Worm (Caenorhabditis elegans) whole organism, L1 larva: ENCODE measurements around the gene hsd-2.

Experiments used
- C34B4.2 ChIP-seq: sonication (generic microtip); optimal IDR thresholded peaks from 2 replicates; lab custom pipeline; 2017; ENCODE audit warnings: mild to moderate bottlenecking, missing genetic modification characterization, missing compliant biosample characterization
- Y116A8C.19 ChIP-seq: sonication (generic microtip); optimal IDR thresholded peaks from 2 replicates; lab custom pipeline; 2016; ENCODE audit warnings: missing compliant biosample characterization, missing genetic modification characterization, borderline replicate concordance
- aly-2 ChIP-seq: fragments of 150-350 bp; optimal IDR thresholded peaks from 2 replicates; lab custom pipeline; 2014; ENCODE audit warnings: missing biosample characterization, missing genetic modification characterization
- ceh-82 ChIP-seq, 3 experiments: fragments of 150-350 bp in 1 of 3; sonication (generic microtip) in 2 of 3; optimal IDR thresholded peaks; 2 replicates each; lab custom pipeline; 2014 to 2017; ENCODE audit warnings: missing biosample characterization in 3 of 3, missing genetic modification characterization in 3 of 3
- ceh-88 ChIP-seq: fragments of 200-800 bp; sonication (Bioruptor generic); IDR thresholded peaks from 2 replicates; pipeline ENCODE4 v1.3.6; 2022; ENCODE audit warnings: missing genetic modification characterization, missing compliant biosample characterization
- ceh-90 ChIP-seq: sonication (generic microtip); optimal IDR thresholded peaks from 2 replicates; lab custom pipeline; 2016; ENCODE audit warnings: missing genetic modification characterization, missing compliant biosample characterization
- dpl-1 ChIP-seq, 3 experiments: fragments of 150-350 bp in 2 of 3; sonication (generic microtip) in 1 of 3; optimal IDR thresholded peaks; 2 replicates each; lab custom pipeline; 2014 to 2017; ENCODE audit warnings: missing biosample characterization in 3 of 3, missing genetic modification characterization in 3 of 3, missing genetic modification reagents in 3 of 3
- dsc-1 ChIP-seq: sonication (generic microtip); optimal IDR thresholded peaks from 2 replicates; lab custom pipeline; 2016; ENCODE audit warnings: mild to moderate bottlenecking, missing genetic modification characterization, missing compliant biosample characterization
- efl-3 ChIP-seq: fragments of 200-800 bp; sonication (Bioruptor generic); optimal IDR thresholded peaks from 2 replicates; lab custom pipeline; 2018; ENCODE audit warnings: mild to moderate bottlenecking, missing genetic modification characterization, missing compliant biosample characterization
- egl-13 ChIP-seq: sonication (generic microtip); optimal IDR thresholded peaks from 2 replicates; lab custom pipeline; 2016; ENCODE audit warnings: missing genotype, missing genetic modification reagents, missing genetic modification characterization, missing compliant biosample characterization
- egl-27 ChIP-seq, 2 experiments: fragments of 150-350 bp in 1 of 2; sonication (generic microtip); optimal IDR thresholded peaks; 3 replicates each; lab custom pipeline; 2017 to 2018; ENCODE audit warnings: missing biosample characterization in 2 of 2, missing genetic modification characterization in 2 of 2, missing genetic modification reagents in 2 of 2
- elt-2 ChIP-seq: sonication (generic microtip); optimal IDR thresholded peaks from 2 replicates; lab custom pipeline; 2016; ENCODE audit warnings: missing genetic modification characterization, mild to moderate bottlenecking, inconsistent platforms, missing compliant biosample characterization, missing genetic modification reagents
- fkh-8 ChIP-seq: sonication (generic microtip); optimal IDR thresholded peaks from 2 replicates; lab custom pipeline; 2016; ENCODE audit warnings: mild to moderate bottlenecking, missing genetic modification characterization, missing compliant biosample characterization
- grh-1 ChIP-seq: fragments of 200-800 bp; sonication (Bioruptor generic); IDR thresholded peaks from 2 replicates; pipeline ENCODE4 v1.3.6; 2022; ENCODE audit warnings: missing genetic modification reagents, missing genetic modification characterization, missing compliant biosample characterization
- hlh-4 ChIP-seq: sonication (generic microtip); optimal IDR thresholded peaks from 2 replicates; lab custom pipeline; 2016; ENCODE audit warnings: mild to moderate bottlenecking, missing genetic modification characterization, missing compliant biosample characterization
- isw-1 ChIP-seq: fragments of 200-800 bp; sonication (Bioruptor generic); IDR thresholded peaks from 2 replicates; pipeline ENCODE4 v1.3.6; 2022; ENCODE audit warnings: missing genetic modification characterization, missing compliant biosample characterization
- lin-13 ChIP-seq: fragments of 150-350 bp; optimal IDR thresholded peaks from 2 replicates; lab custom pipeline; 2014; ENCODE audit warnings: missing biosample characterization, missing genetic modification reagents, missing genetic modification characterization
- lin-39 ChIP-seq: fragments of 150-350 bp; optimal IDR thresholded peaks from 2 replicates; lab custom pipeline; 2014; ENCODE audit warnings: missing biosample characterization, missing genetic modification reagents, missing genetic modification characterization
- lir-3 ChIP-seq: sonication (generic microtip); optimal IDR thresholded peaks from 2 replicates; lab custom pipeline; 2016; ENCODE audit warnings: mild to moderate bottlenecking, missing genetic modification characterization, moderate library complexity, missing compliant biosample characterization; ENCODE audit not compliant: poor library complexity
- mab-9 ChIP-seq: fragments of 200-800 bp; sonication (Bioruptor generic); IDR thresholded peaks from 2 replicates; pipeline ENCODE4 v1.3.6; 2022; ENCODE audit warnings: missing genetic modification reagents, missing genetic modification characterization, missing compliant biosample characterization
- mdl-1 ChIP-seq, 2 experiments: fragments of 150-350 bp; optimal IDR thresholded peaks; 2 replicates each; lab custom pipeline; 2014 to 2017; ENCODE audit warnings: missing biosample characterization in 2 of 2, missing genetic modification characterization in 2 of 2, inconsistent platforms in 1 of 2
- mef-2 ChIP-seq: fragments of 150-350 bp; optimal IDR thresholded peaks from 2 replicates; lab custom pipeline; 2014; ENCODE audit warnings: missing biosample characterization, missing genetic modification characterization
- mep-1 ChIP-seq: fragments of 150-350 bp; optimal IDR thresholded peaks from 2 replicates; lab custom pipeline; 2014; ENCODE audit warnings: missing biosample characterization, missing genetic modification characterization
- nhr-19 ChIP-seq: fragments of 200-800 bp; sonication (Bioruptor generic); conservative IDR thresholded peaks from 2 replicates; pipeline ENCODE4 v1.3.6; 2022; ENCODE audit warnings: missing genetic modification characterization, missing compliant biosample characterization
- nhr-28 ChIP-seq: fragments of 150-350 bp; optimal IDR thresholded peaks from 2 replicates; lab custom pipeline; 2014; ENCODE audit warnings: missing biosample characterization, missing genetic modification characterization
- nhr-47 ChIP-seq: sonication (generic microtip); optimal IDR thresholded peaks from 2 replicates; lab custom pipeline; 2016; ENCODE audit warnings: mild to moderate bottlenecking, missing genetic modification characterization, moderate library complexity, missing compliant biosample characterization
- nhr-71 ChIP-seq: sonication (generic microtip); optimal IDR thresholded peaks from 2 replicates; lab custom pipeline; 2016; ENCODE audit warnings: mild to moderate bottlenecking, missing genetic modification characterization, moderate library complexity, missing compliant biosample characterization
- nhr-76 ChIP-seq: sonication (generic microtip); optimal IDR thresholded peaks from 2 replicates; lab custom pipeline; 2017; ENCODE audit warnings: missing biosample characterization, missing genetic modification characterization
- nhr-77 ChIP-seq: fragments of 150-350 bp; optimal IDR thresholded peaks from 2 replicates; lab custom pipeline; 2014; ENCODE audit warnings: missing biosample characterization, missing genetic modification characterization
- nhr-84 ChIP-seq: sonication (generic microtip); optimal IDR thresholded peaks from 2 replicates; lab custom pipeline; 2017; ENCODE audit warnings: missing biosample characterization, missing genetic modification characterization
- nhr-90 ChIP-seq: sonication (generic microtip); optimal IDR thresholded peaks from 2 replicates; lab custom pipeline; 2016; ENCODE audit warnings: mild to moderate bottlenecking, missing genetic modification characterization, missing compliant biosample characterization; ENCODE audit not compliant: poor library complexity
- pag-3 ChIP-seq: sonication (generic microtip); optimal IDR thresholded peaks from 2 replicates; lab custom pipeline; 2017; ENCODE audit warnings: missing genetic modification characterization, mild to moderate bottlenecking, missing compliant biosample characterization, antibody characterized with exemption, borderline replicate concordance; ENCODE audit not compliant: insufficient read depth
- pqm-1 ChIP-seq: sonication (generic microtip); optimal IDR thresholded peaks from 3 replicates; lab custom pipeline; 2017; ENCODE audit warnings: missing biosample characterization, missing genetic modification characterization
- rnt-1 ChIP-seq: sonication (generic microtip); optimal IDR thresholded peaks from 2 replicates; lab custom pipeline; 2016; ENCODE audit warnings: mild to moderate bottlenecking, missing genetic modification characterization, moderate library complexity, missing compliant biosample characterization
- skn-1 ChIP-seq: fragments of 150-350 bp; optimal IDR thresholded peaks from 2 replicates; lab custom pipeline; 2014; ENCODE audit warnings: missing biosample characterization, missing genetic modification characterization
- snu-23 ChIP-seq: sonication (generic microtip); optimal IDR thresholded peaks from 2 replicates; lab custom pipeline; 2016; ENCODE audit warnings: missing genetic modification characterization, missing compliant biosample characterization
- sptf-1 ChIP-seq: fragments of 150-350 bp; optimal IDR thresholded peaks from 2 replicates; lab custom pipeline; 2014; ENCODE audit warnings: missing biosample characterization, missing genetic modification characterization
- unc-130 ChIP-seq: fragments of 150-350 bp; optimal IDR thresholded peaks from 2 replicates; lab custom pipeline; 2017; ENCODE audit warnings: missing biosample characterization, missing genetic modification characterization, inconsistent platforms
- unc-30 ChIP-seq: sonication (generic microtip); optimal IDR thresholded peaks from 2 replicates; lab custom pipeline; 2017; ENCODE audit warnings: missing biosample characterization, missing genetic modification characterization
- zag-1 ChIP-seq: fragments of 150-350 bp; optimal IDR thresholded peaks from 2 replicates; lab custom pipeline; 2014; ENCODE audit warnings: missing biosample characterization, missing genetic modification characterization
- ztf-11 ChIP-seq, 2 experiments: sonication (generic microtip); optimal IDR thresholded peaks; 2 replicates each; lab custom pipeline; 2016 to 2017; ENCODE audit warnings: missing genetic modification characterization in 2 of 2, missing biosample characterization in 1 of 2, missing compliant biosample characterization in 1 of 2
- ztf-4 ChIP-seq: fragments of 150-350 bp; optimal IDR thresholded peaks from 2 replicates; lab custom pipeline; 2014; ENCODE audit warnings: missing biosample characterization, missing genetic modification characterization

The hsd-2 gene

DNA sequence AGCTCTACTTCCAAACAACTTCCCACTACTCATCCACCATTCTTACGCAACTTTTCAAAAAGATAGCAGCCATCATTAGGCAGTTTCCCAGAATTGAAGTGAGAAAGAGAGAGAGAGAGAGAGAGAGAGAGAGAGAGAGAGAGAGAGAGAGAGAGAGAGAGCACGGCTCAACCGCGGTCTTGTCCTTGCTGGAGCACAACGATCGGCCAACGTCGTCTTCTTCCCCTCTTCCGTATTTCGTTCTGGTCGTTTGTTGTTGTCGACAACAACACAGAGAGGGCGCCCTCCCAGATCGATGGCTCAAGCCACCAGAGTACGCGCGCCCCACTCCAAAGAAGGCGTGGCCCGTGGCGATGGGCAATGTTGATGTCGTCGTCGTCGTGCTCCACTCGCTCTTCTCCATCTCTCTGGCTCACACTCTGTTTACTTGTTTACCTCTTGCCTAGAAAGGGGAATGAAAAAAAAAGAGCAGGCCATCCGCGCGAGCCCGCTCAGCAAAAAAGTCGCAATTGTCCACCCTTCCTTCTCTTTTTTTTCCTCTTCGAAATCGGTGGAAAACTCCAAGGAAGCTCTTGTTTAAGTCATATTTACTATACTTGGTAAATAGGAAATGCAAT is 22.9 kb upstream of the hsd-2 start (continued):
- TF ChIP-seq efl-3 (GFP tag; lab: Kevin White, UChicago), result no peak
- no peak for TF ChIP-seq lin-13 (GFP tag; lab: Kevin White, UChicago)
- TF ChIP-seq pqm-1 (tag; lab: Kevin White, UChicago), result no peak
- TF ChIP-seq mep-1 (tag; lab: Kevin White, UChicago), result peak; percentile 35
- TF ChIP-seq nhr-19 (GFP tag; lab: Robert Waterston, UW), result peak; percentile 61
- no peak for TF ChIP-seq egl-27 (tag; optimal IDR thresholded peaks at IDR 0.05; lab: Kevin White, UChicago)
- no peak for TF ChIP-seq nhr-28 (tag; lab: Kevin White, UChicago)
- TF ChIP-seq mef-2 (tag; lab: Kevin White, UChicago), result no peak
- TF ChIP-seq lin-39, result no peak
- no peak for TF ChIP-seq rnt-1 (tag; lab: Kevin White, UChicago)
- TF ChIP-seq egl-13, result no peak
- TF ChIP-seq nhr-47, result peak; percentile 69
- TF ChIP-seq ceh-88, result no peak

DNA sequence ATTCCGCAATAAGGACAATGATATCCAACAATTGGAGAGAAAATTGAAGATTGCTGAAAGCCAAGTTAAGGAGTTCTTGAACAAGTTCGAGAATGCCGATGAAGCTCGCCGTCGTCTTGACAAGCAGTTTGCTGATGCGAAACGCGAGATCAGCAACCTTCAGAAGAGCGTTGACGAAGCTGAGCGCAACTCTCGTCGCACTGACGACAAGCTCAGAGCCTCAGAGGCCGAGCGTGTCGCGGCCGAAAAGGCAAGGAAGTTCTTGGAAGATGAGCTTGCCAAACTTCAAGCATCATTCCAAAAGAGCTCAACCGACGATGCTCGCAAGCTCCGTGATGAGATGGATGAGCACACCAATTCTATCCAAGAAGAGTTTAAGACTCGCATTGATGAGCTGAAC is 18.7 kb upstream of the hsd-2 start:
- TF ChIP-seq elt-2 (tag; lab: Kevin White, UChicago), result no peak
- TF ChIP-seq nhr-84 (tag; lab: Kevin White, UChicago), result no peak
- TF ChIP-seq mep-1 (tag; lab: Kevin White, UChicago), result no peak
- no peak for TF ChIP-seq skn-1 (tag; lab: Kevin White, UChicago)
- TF ChIP-seq, all 84 proteins: peak for 0

DNA sequence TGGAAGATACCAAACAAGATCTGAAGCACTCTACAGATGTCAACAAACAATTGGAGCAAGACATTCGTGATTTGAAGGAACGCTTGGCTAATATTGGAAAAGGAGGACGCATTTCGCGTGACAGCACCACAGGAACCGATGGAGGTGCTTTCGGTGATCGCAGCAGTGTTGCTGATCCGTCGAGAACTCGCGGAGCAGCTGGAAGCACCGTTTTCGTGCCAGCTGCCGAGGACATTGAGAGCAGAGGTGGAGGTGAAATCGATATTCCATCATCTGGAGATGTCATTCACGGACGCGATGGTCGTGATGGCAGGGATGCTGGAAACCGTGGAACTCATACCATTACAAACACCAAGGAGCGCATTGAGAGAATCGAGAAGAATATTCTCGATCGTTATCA is 17.4 kb upstream of the hsd-2 start:
- TF ChIP-seq sptf-1 (tag; lab: Kevin White, UChicago) (no peak), Y116A8C.19 (tag; lab: Kevin White, UChicago) (no peak), dpl-1 (GFP tag; optimal IDR thresholded peaks at IDR 0.05; lab: Kevin White, UChicago) (no peak), mdl-1 (tag; optimal IDR thresholded peaks at IDR 0.05; lab: Kevin White, UChicago) (no peak), skn-1 (tag; lab: Kevin White, UChicago) (no peak), nhr-90 (tag; lab: Kevin White, UChicago) (no peak)

DNA sequence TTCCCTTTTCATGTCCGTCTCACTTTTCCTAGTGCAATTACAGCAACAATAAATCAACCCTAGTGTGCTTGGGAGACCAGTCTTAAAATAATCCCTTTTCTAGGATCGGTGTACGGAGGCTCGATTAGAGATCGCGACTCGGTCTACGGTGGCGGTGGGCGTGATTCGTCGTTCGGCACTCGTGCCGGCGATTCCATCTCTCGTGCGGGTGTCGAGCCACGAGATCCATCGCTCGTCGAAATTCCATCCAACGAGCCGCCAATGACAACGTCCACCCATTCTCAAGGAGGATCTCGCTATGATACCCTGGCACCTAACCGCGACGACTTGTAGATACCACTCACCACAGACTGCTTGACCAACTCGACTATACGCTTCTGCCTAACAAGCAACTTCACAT is 12.5 kb upstream of the hsd-2 start:
- TF ChIP-seq pag-3 (tag; lab: Kevin White, UChicago), result no peak
- TF ChIP-seq isw-1, result no peak
- no peak for TF ChIP-seq mab-9
- no peak for TF ChIP-seq nhr-77 (tag; lab: Kevin White, UChicago)
- TF ChIP-seq unc-30, result no peak
- no peak for TF ChIP-seq ceh-90 (tag; lab: Kevin White, UChicago)
- no peak for TF ChIP-seq hlh-4 (tag; lab: Kevin White, UChicago)
- no peak for TF ChIP-seq mdl-1 (tag; optimal IDR thresholded peaks at IDR 0.05; lab: Kevin White, UChicago)
- no peak for TF ChIP-seq sptf-1 (tag; lab: Kevin White, UChicago)
- TF ChIP-seq ztf-4 (tag; lab: Kevin White, UChicago), result no peak
- no peak for TF ChIP-seq ztf-11 (tag; optimal IDR thresholded peaks at IDR 0.05; lab: Kevin White, UChicago)
- TF ChIP-seq snu-23 (GFP tag; lab: Kevin White, UChicago), result no peak
- no peak for TF ChIP-seq lir-3 (tag; lab: Kevin White, UChicago)
- TF ChIP-seq efl-3 (GFP tag; lab: Kevin White, UChicago), result no peak

DNA sequence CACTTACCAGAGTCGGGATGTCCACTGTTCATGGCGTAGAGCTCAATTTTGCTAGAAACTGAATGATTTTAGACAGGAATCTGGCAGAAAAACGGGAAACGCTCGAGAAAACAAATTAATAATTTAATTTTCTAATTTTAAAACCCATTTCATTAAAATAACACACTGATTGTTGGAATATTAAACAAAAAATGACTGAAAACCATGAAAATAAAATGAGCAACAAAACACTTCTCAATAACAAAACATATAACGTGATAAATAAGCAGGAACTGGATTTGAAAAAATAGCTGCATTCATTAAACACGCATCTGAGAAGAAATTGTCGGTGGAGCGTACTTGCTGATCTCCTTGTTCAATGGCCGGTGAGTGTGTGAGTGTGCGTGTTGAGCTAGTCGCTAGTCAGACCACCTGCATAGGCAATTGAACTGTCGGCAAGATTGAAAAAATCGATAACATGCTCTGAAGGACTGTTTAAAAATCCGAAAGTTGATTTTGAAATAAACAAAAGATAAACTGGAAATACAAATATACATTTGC is 7.4 kb upstream of the hsd-2 start, which contains the start of gene ZC8.6:
ZC8.6 (minus strand) TSS at position 51 of the 540 bp plus-strand sequence.
- TF ChIP-seq fkh-8 (tag; lab: Kevin White, UChicago), result peak; percentile 17
- TF ChIP-seq sptf-1 (tag; lab: Kevin White, UChicago), result no peak
- TF ChIP-seq ceh-82 (tag; optimal IDR thresholded peaks at IDR 0.05; lab: Kevin White, UChicago), result peak in 1 of 3 experiments; percentile 44
- no peak for TF ChIP-seq dsc-1 (tag; lab: Kevin White, UChicago)
- peak; percentile 39 for TF ChIP-seq nhr-71
- no peak for TF ChIP-seq zag-1 (tag; lab: Kevin White, UChicago)
- TF ChIP-seq ztf-11 (tag; optimal IDR thresholded peaks at IDR 0.05; lab: Kevin White, UChicago), result no peak
- no peak for TF ChIP-seq Y116A8C.19 (tag; lab: Kevin White, UChicago)
- no peak for TF ChIP-seq grh-1 (GFP tag; lab: Robert Waterston, UW)
- TF ChIP-seq C34B4.2 (tag; lab: Kevin White, UChicago), result no peak
- no peak for TF ChIP-seq hlh-4 (tag; lab: Kevin White, UChicago)
- no peak for TF ChIP-seq nhr-90 (tag; lab: Kevin White, UChicago)
- TF ChIP-seq rnt-1 (tag; lab: Kevin White, UChicago), result peak; percentile 7
- no peak for TF ChIP-seq unc-130 (tag; lab: Kevin White, UChicago)
- no peak for TF ChIP-seq nhr-76 (tag; lab: Kevin White, UChicago)
- TF ChIP-seq lin-13 (GFP tag; lab: Kevin White, UChicago), result no peak
- TF ChIP-seq unc-30, result no peak
- no peak for TF ChIP-seq aly-2 (tag; lab: Kevin White, UChicago)
